Worm (Caenorhabditis elegans): ENCODE measurements around the gene fard-1.
A peak's percentile ranks its signal among the peaks of the same experiment; 100 is the strongest.

- TF ChIP-seq cog-1 (tag; optimal IDR thresholded peaks at IDR 0.05) (peak; percentile 59), med-1 (GFP tag; optimal IDR thresholded peaks at IDR 0.05; ENCODE audit: insufficient read depth) (no peak), tab-1 (GFP tag; IDR thresholded peaks at IDR 0.05) (no peak), ztf-23 (GFP tag; IDR thresholded peaks at IDR 0.05) (no peak), flt-1 (GFP tag; IDR thresholded peaks at IDR 0.05) (no peak), ztf-29 (GFP tag; IDR thresholded peaks at IDR 0.05) (no peak), klf-2 (GFP tag; conservative IDR thresholded peaks at IDR 0.05) (no peak), ref-1 (GFP tag; conservative IDR thresholded peaks at IDR 0.05) (no peak), T22C8.4 (GFP tag; IDR thresholded peaks at IDR 0.05) (no peak)
Measured at ce11 chrX:2920456-2920855, 12.7 kb upstream of the fard-1 start.

Data from whole organism, midembryonic.